Fruit fly (Drosophila melanogaster) whole organism, embryonic: ENCODE data around the gene CG13622.

Source experiments
- CG10543 ChIP-seq: fragments of 200-800 bp; sonication (Bioruptor generic); optimal IDR thresholded peaks from 3 replicates; lab custom pipeline; 2017; ENCODE audit warnings: missing biosample characterization, mild to moderate bottlenecking, missing genetic modification characterization, moderate library complexity
- CG11247 ChIP-seq: fragments of 200-800 bp; sonication (Bioruptor generic); IDR thresholded peaks from 2 replicates; pipeline ENCODE4 v1.3.6; 2022; ENCODE audit warnings: missing biosample characterization, missing genetic modification characterization
- CG11456 ChIP-seq: fragments of 200-800 bp; sonication (Bioruptor generic); IDR thresholded peaks from 3 replicates; pipeline ENCODE4 v1.3.6; 2022; ENCODE audit warnings: missing biosample characterization, missing genetic modification characterization
- CG11695 ChIP-seq: fragments of 200-800 bp; sonication (Bioruptor generic); IDR thresholded peaks from 3 replicates; pipeline ENCODE4 v1.3.6; 2022; ENCODE audit warnings: missing biosample characterization, missing genetic modification characterization
- CG12236 ChIP-seq: fragments of 200-800 bp; sonication (Bioruptor generic); optimal IDR thresholded peaks from 2 replicates; lab custom pipeline; 2016; ENCODE audit warnings: missing biosample characterization, missing genetic modification characterization
- CG13424 ChIP-seq: fragments of 200-800 bp; sonication (Bioruptor generic); optimal IDR thresholded peaks from 2 replicates; lab custom pipeline; 2019; ENCODE audit warnings: missing biosample characterization, mild to moderate bottlenecking, missing genetic modification characterization, moderate library complexity
- CG13775 ChIP-seq: fragments of 200-800 bp; sonication (Bioruptor generic); optimal IDR thresholded peaks from 3 replicates; lab custom pipeline; 2017; ENCODE audit warnings: missing biosample characterization, mild to moderate bottlenecking, missing genetic modification characterization
- CG16779 ChIP-seq: fragments of 200-800 bp; sonication (Bioruptor generic); IDR thresholded peaks from 2 replicates; pipeline ENCODE4 v1.3.6; 2022; ENCODE audit warnings: missing biosample characterization, missing genetic modification characterization
- CG17612 ChIP-seq: fragments of 200-800 bp; sonication (Bioruptor generic); IDR thresholded peaks from 2 replicates; pipeline ENCODE4 v1.3.6; 2022; ENCODE audit warnings: missing biosample characterization, missing genetic modification characterization
- CG2116 ChIP-seq: fragments of 200-800 bp; sonication (Bioruptor generic); optimal IDR thresholded peaks from 3 replicates; lab custom pipeline; 2018; ENCODE audit warnings: missing biosample characterization, mild to moderate bottlenecking, missing genetic modification characterization
- CG2202 ChIP-seq: fragments of 200-800 bp; sonication (Bioruptor generic); optimal IDR thresholded peaks from 2 replicates; lab custom pipeline; 2018; ENCODE audit warnings: missing biosample characterization, mild to moderate bottlenecking, missing genetic modification characterization
- CG2875 ChIP-seq: fragments of 200-800 bp; sonication (Bioruptor generic); optimal IDR thresholded peaks from 2 replicates; lab custom pipeline; 2017; ENCODE audit warnings: missing biosample characterization, mild to moderate bottlenecking, missing genetic modification characterization, missing genetic modification reagents
- CG32767 ChIP-seq: fragments of 200-800 bp; sonication (Bioruptor generic); IDR thresholded peaks from 2 replicates; pipeline ENCODE4 v1.3.6; 2022; ENCODE audit warnings: missing biosample characterization, missing genetic modification characterization
- CG8089 ChIP-seq: fragments of 200-800 bp; sonication (Bioruptor generic); optimal IDR thresholded peaks from 3 replicates; lab custom pipeline; 2016; ENCODE audit warnings: missing biosample characterization, missing genetic modification characterization
- Dp ChIP-seq: fragments of 200-800 bp; sonication (Bioruptor generic); optimal IDR thresholded peaks from 2 replicates; lab custom pipeline; 2018; ENCODE audit warnings: missing biosample characterization, mild to moderate bottlenecking, missing genetic modification characterization, moderate library complexity
- Dref ChIP-seq: fragments of 200-800 bp; sonication (Bioruptor generic); IDR thresholded peaks from 2 replicates; pipeline ENCODE4 v1.3.6; 2022; ENCODE audit warnings: missing biosample characterization, missing genetic modification characterization
- E2f2 ChIP-seq: fragments of 200-800 bp; sonication (Bioruptor generic); IDR thresholded peaks from 2 replicates; pipeline ENCODE4 v1.3.6; 2022; ENCODE audit warnings: missing biosample characterization, missing genetic modification characterization
- Ets65A ChIP-seq: fragments of 200-800 bp; sonication (Bioruptor generic); peaks from one replicate; lab custom pipeline; 2016; ENCODE audit warnings: missing biosample characterization, missing genetic modification characterization
- H15 ChIP-seq: fragments of 200-800 bp; sonication (Bioruptor generic); IDR thresholded peaks from 3 replicates; pipeline ENCODE4 v1.3.6; 2022; ENCODE audit warnings: missing biosample characterization, missing genetic modification characterization
- HLH54F ChIP-seq: fragments of 200-800 bp; sonication (Bioruptor generic); optimal IDR thresholded peaks from 3 replicates; lab custom pipeline; 2016; ENCODE audit warnings: missing biosample characterization, missing genetic modification characterization
- Lhr ChIP-seq: fragments of 200-800 bp; sonication (Bioruptor generic); optimal IDR thresholded peaks from 3 replicates; lab custom pipeline; 2017; ENCODE audit warnings: mild to moderate bottlenecking, missing biosample characterization, missing genetic modification reagents, missing genetic modification characterization
- Lim3 ChIP-seq: fragments of 200-800 bp; sonication (Bioruptor generic); IDR thresholded peaks from 2 replicates; pipeline ENCODE4 v1.3.6; 2022; ENCODE audit warnings: missing biosample characterization, missing genetic modification characterization
- MTF-1 ChIP-seq: fragments of 200-800 bp; sonication (Bioruptor generic); optimal IDR thresholded peaks from 2 replicates; lab custom pipeline; 2018; ENCODE audit warnings: missing biosample characterization, mild to moderate bottlenecking, missing genetic modification characterization, borderline replicate concordance
- Pdp1 ChIP-seq, 2 experiments: fragments of 200-800 bp; sonication (Bioruptor generic); optimal IDR thresholded peaks; 3 replicates each; lab custom pipeline; 2016; ENCODE audit warnings: missing biosample characterization in 2 of 2, missing genetic modification characterization in 2 of 2, mild to moderate bottlenecking in 1 of 2, moderate library complexity in 1 of 2
- Sin3A ChIP-seq: fragments of >200 bp; optimal IDR thresholded peaks from 2 replicates; lab custom pipeline; 2018
- Trl ChIP-seq, 3 experiments: fragments of >200 bp in 2 of 3; fragments of 200-800 bp in 1 of 3; sonication (Bioruptor generic) in 1 of 3; optimal IDR thresholded peaks; 2 replicates in 1 of 3; 3 replicates in 2 of 3; lab custom pipeline; 2016 to 2017; ENCODE audit warnings: missing biosample characterization in 1 of 3, missing genetic modification characterization in 1 of 3
- ash1 ChIP-seq: fragments of 200-800 bp; sonication (Bioruptor generic); optimal IDR thresholded peaks from 2 replicates; lab custom pipeline; 2018; ENCODE audit warnings: missing biosample characterization, mild to moderate bottlenecking, missing genetic modification characterization
- bbx ChIP-seq: fragments of 200-800 bp; sonication (Bioruptor generic); IDR thresholded peaks from 2 replicates; pipeline ENCODE4 v1.3.6; 2022; ENCODE audit warnings: missing biosample characterization, missing genetic modification characterization; ENCODE audit not compliant: partially characterized antibody
- bowl ChIP-seq: fragments of 200-800 bp; sonication (Bioruptor generic); IDR thresholded peaks from 2 replicates; pipeline ENCODE4 v1.3.6; 2022; ENCODE audit warnings: missing biosample characterization, missing genetic modification characterization
- cas ChIP-seq: fragments of 200-800 bp; sonication (Bioruptor generic); IDR thresholded peaks from 2 replicates; pipeline ENCODE4 v1.3.6; 2022; ENCODE audit warnings: missing biosample characterization, missing genetic modification characterization
- cato ChIP-seq: fragments of 200-800 bp; sonication (Bioruptor generic); optimal IDR thresholded peaks from 2 replicates; lab custom pipeline; 2016; ENCODE audit warnings: missing biosample characterization, missing genetic modification characterization, borderline replicate concordance
- crol ChIP-seq: fragments of 200-800 bp; sonication (Bioruptor generic); IDR thresholded peaks from 2 replicates; pipeline ENCODE4 v1.3.6; 2022; ENCODE audit warnings: missing biosample characterization, missing genetic modification characterization
- emc ChIP-seq: fragments of 200-800 bp; sonication (Bioruptor generic); optimal IDR thresholded peaks from 2 replicates; lab custom pipeline; 2016; ENCODE audit warnings: missing biosample characterization, missing genetic modification characterization
- ewg ChIP-seq: fragments of 200-800 bp; sonication (Bioruptor generic); optimal IDR thresholded peaks from 3 replicates; lab custom pipeline; 2017; ENCODE audit warnings: mild to moderate bottlenecking, missing biosample characterization, missing genetic modification reagents, missing genetic modification characterization
- fd64A ChIP-seq: fragments of 200-800 bp; sonication (Bioruptor generic); optimal IDR thresholded peaks from 3 replicates; lab custom pipeline; 2018; ENCODE audit warnings: missing biosample characterization, mild to moderate bottlenecking, missing genetic modification characterization
- nerfin-1 ChIP-seq: fragments of 200-800 bp; sonication (Bioruptor generic); optimal IDR thresholded peaks from 3 replicates; lab custom pipeline; 2019; ENCODE audit warnings: missing biosample characterization, mild to moderate bottlenecking, missing genetic modification characterization, moderate library complexity
- nerfin-2 ChIP-seq: fragments of 200-800 bp; sonication (Bioruptor generic); IDR thresholded peaks from 2 replicates; pipeline ENCODE4 v1.3.6; 2022; ENCODE audit warnings: missing biosample characterization, missing genetic modification characterization; ENCODE audit not compliant: partially characterized antibody
- nmo ChIP-seq: fragments of 200-800 bp; sonication (Bioruptor generic); optimal IDR thresholded peaks from 2 replicates; lab custom pipeline; 2018; ENCODE audit warnings: missing biosample characterization, mild to moderate bottlenecking, missing genetic modification characterization, moderate library complexity
- pb ChIP-seq: fragments of 200-800 bp; sonication (Bioruptor generic); optimal IDR thresholded peaks from 3 replicates; lab custom pipeline; 2016; ENCODE audit warnings: missing biosample characterization, missing genetic modification characterization
- pzg ChIP-seq: fragments of 200-800 bp; sonication (Bioruptor generic); optimal IDR thresholded peaks from 3 replicates; lab custom pipeline; 2018; ENCODE audit warnings: missing biosample characterization, mild to moderate bottlenecking, missing genetic modification characterization, moderate library complexity
- sd ChIP-seq: fragments of 200-800 bp; sonication (Bioruptor generic); optimal IDR thresholded peaks from 3 replicates; lab custom pipeline; 2018; ENCODE audit warnings: missing biosample characterization, mild to moderate bottlenecking, missing genetic modification characterization, moderate library complexity
- sima ChIP-seq: fragments of 200-800 bp; sonication (Bioruptor generic); optimal IDR thresholded peaks from 2 replicates; lab custom pipeline; 2016; ENCODE audit warnings: missing biosample characterization, missing genetic modification characterization
- slp2 ChIP-seq: fragments of 200-800 bp; sonication (Bioruptor generic); optimal IDR thresholded peaks from 2 replicates; lab custom pipeline; 2016; ENCODE audit warnings: missing biosample characterization, missing genetic modification characterization
- tna ChIP-seq: fragments of 200-800 bp; sonication (Bioruptor generic); IDR thresholded peaks from 2 replicates; pipeline ENCODE4 v1.3.6; 2022; ENCODE audit warnings: missing biosample characterization, missing genetic modification characterization; ENCODE audit not compliant: partially characterized antibody
- wek ChIP-seq: fragments of 200-800 bp; sonication (Bioruptor generic); optimal IDR thresholded peaks from 3 replicates; lab custom pipeline; 2018; ENCODE audit warnings: missing biosample characterization, mild to moderate bottlenecking, missing genetic modification characterization, moderate library complexity

The CG13622 gene

DNA sequence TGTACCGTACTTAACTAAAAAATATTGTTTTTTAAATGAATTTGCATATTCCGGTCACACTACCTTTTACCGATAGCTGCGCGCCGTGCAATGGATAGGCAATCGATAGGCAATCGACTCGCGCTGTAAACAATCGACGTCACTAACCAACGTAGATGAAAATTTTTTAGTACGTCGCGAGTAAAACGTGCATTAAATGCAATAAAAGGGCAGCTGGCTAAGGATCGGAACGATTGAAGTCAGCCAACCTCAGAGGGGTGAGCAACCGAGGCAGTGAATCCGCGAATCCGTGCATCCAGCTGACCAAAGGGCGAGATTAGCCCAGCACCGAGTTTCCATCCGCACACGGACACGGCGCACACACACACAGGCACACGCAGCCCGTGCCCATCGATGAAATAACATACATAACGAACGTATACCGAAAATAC lies 5.3 kb downstream of the CG13622 start, which contains the start of gene Pp1alpha-96A (continued):
- TF ChIP-seq CG12236 (GFP tag; lab: Kevin White, UChicago) (no peak), fd64A (GFP tag; lab: Kevin White, UChicago) (no peak), CG17612 (GFP tag; lab: Robert Waterston, UW) (no peak), slp2 (GFP tag; lab: Kevin White, UChicago) (no peak), Lhr (GFP tag; lab: Kevin White, UChicago) (no peak), wek (no peak), CG11456 (GFP tag; lab: Robert Waterston, UW) (no peak), CG8089 (no peak), CG13775 (GFP tag; lab: Kevin White, UChicago) (no peak), bowl (GFP tag; lab: Robert Waterston, UW) (no peak), Sin3A (peak; percentile 66), nerfin-2 (GFP tag; lab: Robert Waterston, UW) (peak; percentile 62; the same call in 1 of the 2 replicates), ash1 (GFP tag; lab: Kevin White, UChicago) (no peak), H15 (GFP tag; lab: Robert Waterston, UW) (no peak), emc (no peak), CG2875 (GFP tag; lab: Kevin White, UChicago) (no peak), CG16779 (GFP tag; lab: Robert Waterston, UW) (no peak), CG32767 (peak; percentile 62; the same call in 1 of the 2 replicates), CG2202 (tag; lab: Kevin White, UChicago) (no peak), crol (GFP tag; lab: Robert Waterston, UW) (no peak), CG13424 (tag; lab: Kevin White, UChicago) (no peak), pb (GFP tag; lab: Kevin White, UChicago) (no peak), sima (no peak), CG11695 (no peak), cato (GFP tag; lab: Kevin White, UChicago) (no peak), Ets65A (GFP tag; lab: Kevin White, UChicago) (no peak), Pdp1 (GFP tag; optimal IDR thresholded peaks at IDR 0.05; lab: Kevin White, UChicago) (peak in 1 of 2 experiments; percentile 78), Lim3 (no peak), cas (GFP tag; lab: Robert Waterston, UW) (no peak), HLH54F (GFP tag; lab: Kevin White, UChicago) (no peak), CG11247 (GFP tag; lab: Robert Waterston, UW) (no peak)

DNA sequence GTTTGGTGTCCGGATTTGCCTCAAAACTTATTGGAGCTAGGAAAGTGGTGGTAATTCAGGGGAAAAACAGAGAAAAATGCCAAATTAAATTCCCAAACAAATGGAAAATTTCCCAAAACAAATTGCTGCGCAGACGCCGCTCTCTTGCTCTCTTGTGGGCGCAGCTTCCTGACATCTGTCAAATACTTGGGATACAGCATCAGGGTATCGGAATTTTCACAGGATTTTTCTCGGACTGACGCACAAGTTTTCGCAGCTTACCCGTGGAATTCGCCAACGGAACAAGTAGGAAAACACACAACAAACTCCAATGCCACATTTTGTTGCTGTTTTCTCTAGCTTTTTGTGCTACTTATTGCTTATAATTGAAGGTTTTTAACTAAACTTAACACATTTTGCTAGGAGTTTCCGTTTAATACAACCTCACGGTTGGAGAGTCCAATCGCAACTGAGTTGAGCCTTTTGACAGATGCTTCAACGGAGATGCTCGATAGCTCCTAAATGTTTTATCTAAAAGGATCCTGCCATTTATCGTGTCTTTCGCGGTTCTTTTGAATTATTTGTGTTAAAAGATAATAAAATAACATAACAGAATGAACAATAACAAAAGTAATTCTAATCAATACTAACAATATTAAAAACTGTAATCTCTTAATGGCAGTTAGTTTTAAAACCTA lies 8.7 kb downstream of the CG13622 start, which contains the start of the genes nAChRbeta2 and DZIP1:
Gene nAChRbeta2 (minus strand): TSS at position 455 of the 677 bp plus-strand sequence.
Gene DZIP1 (plus strand): TSS at position 627 of the 677 bp plus-strand sequence.
- peak; percentile 27; the same call in 1 of the 2 replicates for TF ChIP-seq E2f2 (GFP tag; lab: Robert Waterston, UW)
- peak; percentile 86 for TF ChIP-seq ewg (GFP tag; lab: Kevin White, UChicago)
- no peak for TF ChIP-seq tna (GFP tag; lab: Robert Waterston, UW)
- TF ChIP-seq Ets65A (GFP tag; lab: Kevin White, UChicago) = peak; percentile 10
- TF ChIP-seq CG10543 (GFP tag; lab: Kevin White, UChicago) = no peak
- peak; percentile 26 for TF ChIP-seq nmo (GFP tag; lab: Kevin White, UChicago)
- TF ChIP-seq Dref = 0 out of 2 replicates have a peak, but pooled peaks have one; percentile 28
- 0 out of 2 replicates have a peak, but pooled peaks have one; percentile 30 for TF ChIP-seq bbx
- no peak for TF ChIP-seq MTF-1 (GFP tag; lab: Kevin White, UChicago)
- TF ChIP-seq nerfin-1 = peak; percentile 97
- TF ChIP-seq CG2116 = peak; percentile 4
- peak; percentile 21 to 34 for TF ChIP-seq Trl (optimal IDR thresholded peaks at IDR 0.05; lab: Kevin White, UChicago)
- TF ChIP-seq Trl (GFP tag; optimal IDR thresholded peaks at IDR 0.05; lab: Kevin White, UChicago) = no peak
- peak; percentile 4 for TF ChIP-seq pzg
- peak; percentile 28 for TF ChIP-seq Dp
- TF ChIP-seq sd = peak; percentile 61
